Comparison of ENCODE assay signal across 4 worm cellular contexts in genomic region chrV:10007484-10007883, ce11.
TF ChIP-seq lines count a peak whose summit lies in the region.

No protein-coding gene starts in this region.

TF ChIP-seq in whole organism, L3 larva, 47 proteins besides CTCF, POLR2A, EP300 and RAD21:
- no peak for TF ChIP-seq elt-1 (tag; optimal IDR thresholded peaks at IDR 0.05; lab: Kevin White, UChicago)
- TF ChIP-seq ceh-9 (tag; optimal IDR thresholded peaks at IDR 0.05; lab: Kevin White, UChicago) = no peak
- no peak for TF ChIP-seq ZK546.5 (tag; optimal IDR thresholded peaks at IDR 0.05; lab: Kevin White, UChicago)
- TF ChIP-seq pha-4 (tag; optimal IDR thresholded peaks at IDR 0.05; lab: Kevin White, UChicago) = peak; percentile 2
- no peak for TF ChIP-seq skn-1 (tag; optimal IDR thresholded peaks at IDR 0.05; lab: Kevin White, UChicago)
- TF ChIP-seq nhr-12 (tag; optimal IDR thresholded peaks at IDR 0.05; lab: Kevin White, UChicago) = no peak
- TF ChIP-seq lsy-12 (tag; optimal IDR thresholded peaks at IDR 0.05; lab: Kevin White, UChicago) = no peak
TF ChIP-seq in whole organism, L3 larva: peak in this region for 1.

TF ChIP-seq in whole organism, L4 larva, 104 proteins besides CTCF, POLR2A, EP300 and RAD21:
- TF ChIP-seq nhr-102 (tag; optimal IDR thresholded peaks at IDR 0.05; lab: Kevin White, UChicago) (no peak), tra-1 (GFP tag; IDR thresholded peaks at IDR 0.05; lab: Robert Waterston, UW) (no peak), madf-9 (GFP tag; conservative IDR thresholded peaks at IDR 0.05; lab: Robert Waterston, UW) (no peak), Y75B8A.6 (GFP tag; IDR thresholded peaks at IDR 0.05; lab: Robert Waterston, UW) (no peak), lin-38 (GFP tag; IDR thresholded peaks at IDR 0.05; lab: Robert Waterston, UW) (0 out of 2 replicates have a peak, but pooled peaks have one; percentile 26)
TF ChIP-seq in whole organism, L4 larva: peak in this region for 1.

TF ChIP-seq in whole organism, mixed stage, embryonic, 35 proteins besides CTCF, POLR2A, EP300 and RAD21:
- no peak for TF ChIP-seq lsy-2 (tag; optimal IDR thresholded peaks at IDR 0.05; lab: Kevin White, UChicago)
- TF ChIP-seq zip-8 (tag; optimal IDR thresholded peaks at IDR 0.05; lab: Kevin White, UChicago) = peak; percentile 95

TF ChIP-seq in whole organism, young adult, 124 proteins besides CTCF, POLR2A, EP300 and RAD21:
- TF ChIP-seq zfh-2 (GFP tag; conservative IDR thresholded peaks at IDR 0.05; lab: Robert Waterston, UW) = no peak
- no peak for TF ChIP-seq Y95B8A.8 (GFP tag; IDR thresholded peaks at IDR 0.05; lab: Robert Waterston, UW)
- TF ChIP-seq cebp-1 (GFP tag; IDR thresholded peaks at IDR 0.05; lab: Robert Waterston, UW) = no peak
- peak; percentile 14 for TF ChIP-seq cebp-1 (tag; optimal IDR thresholded peaks at IDR 0.05; lab: Kevin White, UChicago)
- TF ChIP-seq ztf-6 (GFP tag; IDR thresholded peaks at IDR 0.05; lab: Robert Waterston, UW) = no peak
- TF ChIP-seq T07F8.4 (tag; optimal IDR thresholded peaks at IDR 0.05; lab: Kevin White, UChicago) = no peak
